Worm (Caenorhabditis elegans) whole organism, L4 larva: ENCODE results near the gene F40A3.1.

Experiments
- ceh-32 ChIP-seq: sonication (generic microtip); optimal IDR thresholded peaks from 2 replicates; lab custom pipeline; 2016; ENCODE audit warnings: mild to moderate bottlenecking, missing genetic modification characterization, missing compliant biosample characterization; ENCODE audit not compliant: poor library complexity
- daf-16 ChIP-seq, 3 experiments: sonication (generic microtip); optimal IDR thresholded peaks; 2 replicates each; lab custom pipeline; 2016 to 2017; ENCODE audit warnings: missing genetic modification characterization in 3 of 3, missing genetic modification reagents in 3 of 3, mild to moderate bottlenecking in 2 of 3, missing compliant biosample characterization in 2 of 3, missing biosample characterization in 1 of 3, moderate library complexity in 1 of 3
- egl-27 ChIP-seq: sonication (generic microtip); optimal IDR thresholded peaks from 3 replicates; lab custom pipeline; 2017; ENCODE audit warnings: missing biosample characterization, missing genetic modification reagents, missing genetic modification characterization
- nhr-102 ChIP-seq: sonication (generic microtip); optimal IDR thresholded peaks from 2 replicates; lab custom pipeline; 2016; ENCODE audit warnings: mild to moderate bottlenecking, missing genetic modification characterization, moderate library complexity, missing compliant biosample characterization
- nhr-76 ChIP-seq: fragments of 150-350 bp; optimal IDR thresholded peaks from 2 replicates; lab custom pipeline; 2014; ENCODE audit warnings: missing biosample characterization, missing genetic modification characterization
- php-3 ChIP-seq: fragments of 200-800 bp; sonication (Bioruptor generic); IDR thresholded peaks from 2 replicates; pipeline ENCODE4 v1.3.6; 2022; ENCODE audit warnings: missing genetic modification reagents, missing genetic modification characterization, missing compliant biosample characterization
- pqm-1 ChIP-seq: sonication (generic microtip); optimal IDR thresholded peaks from 2 replicates; lab custom pipeline; 2017; ENCODE audit warnings: missing biosample characterization, missing genetic modification characterization
- snpc-1.2 ChIP-seq: fragments of 200-800 bp; sonication (Bioruptor generic); IDR thresholded peaks from 2 replicates; pipeline ENCODE4 v1.3.6; 2022; ENCODE audit warnings: missing genetic modification reagents, missing genetic modification characterization, missing compliant biosample characterization
- spr-1 ChIP-seq: sonication (generic microtip); optimal IDR thresholded peaks from 2 replicates; lab custom pipeline; 2016; ENCODE audit warnings: mild to moderate bottlenecking, missing genetic modification characterization, missing compliant biosample characterization
- ztf-11 ChIP-seq: fragments of 150-350 bp; optimal IDR thresholded peaks from 2 replicates; lab custom pipeline; 2014; ENCODE audit warnings: missing biosample characterization, missing genetic modification characterization

ce11 chrV:7856641-7857040 is 34.7 kb upstream of the F40A3.1 start:
- TF ChIP-seq php-3 (no peak), nhr-76 (no peak), egl-27 (tag; lab: Kevin White, UChicago) (no peak), ceh-32 (tag; lab: Kevin White, UChicago) (no peak), daf-16 (GFP tag; optimal IDR thresholded peaks at IDR 0.05; lab: Kevin White, UChicago) (no peak), daf-16 (tag; optimal IDR thresholded peaks at IDR 0.05; lab: Kevin White, UChicago) (no peak), snpc-1.2 (GFP tag; lab: Robert Waterston, UW) (no peak), spr-1 (tag; lab: Kevin White, UChicago) (no peak), pqm-1 (tag; lab: Kevin White, UChicago) (no peak), nhr-102 (no peak), ztf-11 (tag; lab: Kevin White, UChicago) (no peak)
